Worm (Caenorhabditis elegans): Measurements from ENCODE around the gene plx-1.

DNA sequence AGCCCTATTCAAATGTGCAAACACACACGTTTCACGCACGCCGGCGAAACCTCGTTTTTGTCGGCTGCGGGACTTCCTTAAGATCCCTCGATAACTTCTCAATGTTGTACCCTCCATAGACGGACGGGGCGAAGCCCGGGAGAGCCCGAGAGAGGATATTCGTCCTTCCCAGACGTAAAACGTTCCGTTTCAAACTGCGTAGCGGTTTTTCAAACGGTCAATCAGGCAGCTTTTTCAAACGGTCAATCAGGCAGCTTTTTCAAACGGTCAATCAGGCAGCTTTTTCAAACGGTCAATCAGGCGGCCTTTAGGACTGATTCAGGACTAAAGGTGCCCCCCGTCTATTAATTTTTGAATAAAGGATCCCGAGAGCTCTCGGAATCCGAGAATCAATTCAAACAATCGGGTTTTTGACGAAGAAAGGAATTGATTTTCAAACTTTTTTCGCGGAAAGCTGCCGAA, 31.9 kb downstream of the plx-1 start:
- TF ChIP-seq ceh-13 (GFP tag; optimal IDR thresholded peaks at IDR 0.05) (no peak), sea-1 (GFP tag; conservative IDR thresholded peaks at IDR 0.05) (0 out of 2 replicates have a peak, but pooled peaks have one; percentile 36)
